Worm (Caenorhabditis elegans) whole organism, young adult: ENCODE data around the gene F40E12.1.

Source experiments
- B0035.1 ChIP-seq: sonication (generic microtip); optimal IDR thresholded peaks from 2 replicates; lab custom pipeline; 2016; ENCODE audit warnings: missing genetic modification characterization, mild to moderate bottlenecking, missing compliant biosample characterization, missing genotype, missing genetic modification reagents
- F33H1.4 ChIP-seq: fragments of 200-800 bp; sonication (Bioruptor generic); IDR thresholded peaks from 2 replicates; pipeline ENCODE4 v1.3.6; 2022; ENCODE audit warnings: missing genetic modification reagents, missing genetic modification characterization, missing compliant biosample characterization
- F39B2.1 ChIP-seq: fragments of 200-800 bp; sonication (Bioruptor generic); IDR thresholded peaks from 2 replicates; pipeline ENCODE4 v1.3.6; 2022; ENCODE audit warnings: missing genetic modification reagents, missing genetic modification characterization, missing compliant biosample characterization
- F52B5.7 ChIP-seq: sonication (generic microtip); optimal IDR thresholded peaks from 2 replicates; lab custom pipeline; 2016; ENCODE audit warnings: mild to moderate bottlenecking, missing genetic modification characterization, missing compliant biosample characterization
- F55B11.4 ChIP-seq: sonication (generic microtip); optimal IDR thresholded peaks from 2 replicates; lab custom pipeline; 2016; ENCODE audit warnings: missing compliant biosample characterization, missing genetic modification characterization, borderline replicate concordance; ENCODE audit not compliant: insufficient read depth
- F57C9.4 ChIP-seq: sonication (generic microtip); optimal IDR thresholded peaks from 2 replicates; lab custom pipeline; 2017; ENCODE audit warnings: mild to moderate bottlenecking, missing genetic modification characterization, missing compliant biosample characterization
- K12H6.12 ChIP-seq: fragments of 200-800 bp; sonication (Bioruptor generic); optimal IDR thresholded peaks from 2 replicates; lab custom pipeline; 2018; ENCODE audit warnings: mild to moderate bottlenecking, missing genetic modification characterization, missing compliant biosample characterization
- T26A5.8 ChIP-seq: sonication (generic microtip); optimal IDR thresholded peaks from 2 replicates; lab custom pipeline; 2016; ENCODE audit warnings: missing genetic modification characterization, missing compliant biosample characterization
- Y53G8AR.9 ChIP-seq: fragments of 200-800 bp; sonication (Bioruptor generic); conservative IDR thresholded peaks from 2 replicates; pipeline ENCODE4 v1.3.6; 2022; ENCODE audit warnings: missing genetic modification reagents, missing genetic modification characterization, missing compliant biosample characterization
- Y56A3A.18 ChIP-seq: fragments of 200-800 bp; sonication (Bioruptor generic); IDR thresholded peaks from 2 replicates; pipeline ENCODE4 v1.3.6; 2022; ENCODE audit warnings: missing genetic modification reagents, missing genetic modification characterization, missing compliant biosample characterization
- Y79H2A.3 ChIP-seq: fragments of 200-800 bp; sonication (Bioruptor generic); conservative IDR thresholded peaks from 2 replicates; pipeline ENCODE4 v1.3.6; 2022; ENCODE audit warnings: missing genetic modification reagents, missing genetic modification characterization, missing compliant biosample characterization
- Y95B8A.8 ChIP-seq: fragments of 200-800 bp; sonication (Bioruptor generic); IDR thresholded peaks from 2 replicates; pipeline ENCODE4 v1.3.6; 2022; ENCODE audit warnings: missing genetic modification reagents, missing genetic modification characterization, missing compliant biosample characterization
- akir-1 ChIP-seq: fragments of 200-800 bp; sonication (Bioruptor generic); optimal IDR thresholded peaks from 2 replicates; lab custom pipeline; 2018; ENCODE audit warnings: mild to moderate bottlenecking, missing genetic modification characterization, moderate library complexity, missing compliant biosample characterization
- ama-1 ChIP-seq, 3 experiments: fragments of 150-350 bp in 1 of 3; sonication (generic microtip) in 2 of 3; optimal IDR thresholded peaks; 2 replicates each; lab custom pipeline; 2014 to 2018; ENCODE audit warnings: missing biosample characterization in 2 of 3, missing genetic modification characterization in 2 of 3, missing genetic modification reagents in 2 of 3
- athp-1 ChIP-seq: sonication (generic microtip); optimal IDR thresholded peaks from 2 replicates; lab custom pipeline; 2017; ENCODE audit warnings: mild to moderate bottlenecking, missing genetic modification characterization, missing compliant biosample characterization
- cebp-1 ChIP-seq, 2 experiments: fragments of 200-800 bp in 1 of 2; sonication (Bioruptor generic) in 1 of 2; sonication (generic microtip) in 1 of 2; IDR thresholded peaks in 1 of 2; optimal IDR thresholded peaks in 1 of 2; 2 replicates each; pipeline versions ENCODE4 v1.3.6 to Lab custom; 2017 to 2022; ENCODE audit warnings: missing compliant biosample characterization in 2 of 2, missing genetic modification characterization in 2 of 2, mild to moderate bottlenecking in 1 of 2, missing genetic modification reagents in 1 of 2, moderate library complexity in 1 of 2
- ceh-58 ChIP-seq: fragments of 200-800 bp; sonication (Bioruptor generic); IDR thresholded peaks from 2 replicates; pipeline ENCODE4 v1.3.6; 2022; ENCODE audit warnings: missing genetic modification characterization, missing compliant biosample characterization
- ceh-91 ChIP-seq: fragments of 200-800 bp; sonication (Bioruptor generic); IDR thresholded peaks from 2 replicates; pipeline ENCODE4 v1.3.6; 2022; ENCODE audit warnings: missing genetic modification reagents, missing genetic modification characterization, missing compliant biosample characterization
- dpl-1 ChIP-seq: fragments of 150-350 bp; optimal IDR thresholded peaks from 2 replicates; lab custom pipeline; 2014; ENCODE audit warnings: missing biosample characterization, missing genetic modification reagents, missing genetic modification characterization
- efl-1 ChIP-seq: fragments of 150-350 bp; optimal IDR thresholded peaks from 2 replicates; lab custom pipeline; 2014; ENCODE audit warnings: missing biosample characterization, missing genetic modification reagents, missing genetic modification characterization
- egl-18 ChIP-seq: fragments of 200-800 bp; sonication (Bioruptor generic); IDR thresholded peaks from 2 replicates; pipeline ENCODE4 v1.3.6; 2022; ENCODE audit warnings: missing genetic modification reagents, missing genetic modification characterization, missing compliant biosample characterization
- hlh-26 ChIP-seq: fragments of 200-800 bp; sonication (Bioruptor generic); conservative IDR thresholded peaks from 2 replicates; pipeline ENCODE4 v1.3.6; 2022; ENCODE audit warnings: missing genetic modification reagents, missing genetic modification characterization, missing compliant biosample characterization
- hmg-1.2 ChIP-seq: fragments of 200-800 bp; sonication (Bioruptor generic); IDR thresholded peaks from 2 replicates; pipeline ENCODE4 v1.3.6; 2022; ENCODE audit warnings: missing genetic modification reagents, missing genetic modification characterization, missing compliant biosample characterization
- hmg-20 ChIP-seq: fragments of 200-800 bp; sonication (Bioruptor generic); IDR thresholded peaks from 2 replicates; pipeline ENCODE4 v1.3.6; 2022; ENCODE audit warnings: missing genetic modification reagents, missing genetic modification characterization, missing compliant biosample characterization
- hrde-1 ChIP-seq: sonication (generic microtip); optimal IDR thresholded peaks from 2 replicates; lab custom pipeline; 2016; ENCODE audit warnings: missing genetic modification characterization, mild to moderate bottlenecking, missing compliant biosample characterization, moderate library complexity, missing genotype, missing genetic modification reagents, borderline replicate concordance
- lin-40 ChIP-seq: sonication (generic microtip); optimal IDR thresholded peaks from 2 replicates; lab custom pipeline; 2016; ENCODE audit warnings: missing genetic modification characterization, mild to moderate bottlenecking, missing compliant biosample characterization, missing genotype, missing genetic modification reagents
- madf-6 ChIP-seq: fragments of 200-800 bp; sonication (Bioruptor generic); IDR thresholded peaks from 2 replicates; pipeline ENCODE4 v1.3.6; 2022; ENCODE audit warnings: missing genetic modification reagents, missing genetic modification characterization, missing compliant biosample characterization
- madf-8 ChIP-seq: fragments of 200-800 bp; sonication (Bioruptor generic); conservative IDR thresholded peaks from 2 replicates; pipeline ENCODE4 v1.3.6; 2022; ENCODE audit warnings: missing genetic modification reagents, missing genetic modification characterization, missing compliant biosample characterization
- mes-4 ChIP-seq: sonication (generic microtip); optimal IDR thresholded peaks from 2 replicates; lab custom pipeline; 2016; ENCODE audit warnings: missing genotype, missing genetic modification characterization, missing compliant biosample characterization
- mxl-1 ChIP-seq: sonication (generic microtip); optimal IDR thresholded peaks from 2 replicates; lab custom pipeline; 2016; ENCODE audit warnings: missing genetic modification characterization, missing compliant biosample characterization
- nfya-1 ChIP-seq: sonication (generic microtip); optimal IDR thresholded peaks from 2 replicates; lab custom pipeline; 2017; ENCODE audit warnings: antibody characterized with exemption, missing compliant biosample characterization, missing genetic modification characterization, borderline replicate concordance; ENCODE audit not compliant: insufficient read depth
- nhr-90 ChIP-seq: sonication (generic microtip); optimal IDR thresholded peaks from 2 replicates; lab custom pipeline; 2016; ENCODE audit warnings: missing genotype, mild to moderate bottlenecking, missing genetic modification characterization, missing compliant biosample characterization
- pha-4 ChIP-seq: fragments of 150-350 bp; sonication (generic microtip); optimal IDR thresholded peaks from 2 replicates; lab custom pipeline; 2014; ENCODE audit warnings: missing biosample characterization, missing genetic modification reagents, missing genetic modification characterization
- repo-1 ChIP-seq: sonication (generic microtip); optimal IDR thresholded peaks from 2 replicates; lab custom pipeline; 2017; ENCODE audit warnings: mild to moderate bottlenecking, missing genetic modification characterization, missing compliant biosample characterization
- rpc-1 ChIP-seq, 2 experiments: fragments of 150-350 bp in 1 of 2; sonication (generic microtip) in 1 of 2; optimal IDR thresholded peaks; 2 replicates each; lab custom pipeline; 2014 to 2018; ENCODE audit warnings: missing biosample characterization in 1 of 2, missing genetic modification characterization in 1 of 2, missing genetic modification reagents in 1 of 2, missing genotype in 1 of 2
- snpc-1.1 ChIP-seq: sonication (generic microtip); optimal IDR thresholded peaks from 2 replicates; lab custom pipeline; 2017; ENCODE audit warnings: missing genetic modification characterization, mild to moderate bottlenecking, missing compliant biosample characterization, antibody characterized with exemption, moderate library complexity, missing genotype, missing genetic modification reagents; ENCODE audit not compliant: insufficient read depth
- somi-1 ChIP-seq: fragments of 200-800 bp; sonication (Bioruptor generic); optimal IDR thresholded peaks from 2 replicates; lab custom pipeline; 2018; ENCODE audit warnings: mild to moderate bottlenecking, missing genetic modification characterization, missing compliant biosample characterization
- unc-62 ChIP-seq: fragments of 150-350 bp; optimal IDR thresholded peaks from 2 replicates; lab custom pipeline; 2014; ENCODE audit warnings: missing biosample characterization, missing genetic modification reagents, missing genetic modification characterization
- zim-3 ChIP-seq: sonication (generic microtip); optimal IDR thresholded peaks from 2 replicates; lab custom pipeline; 2017; ENCODE audit warnings: mild to moderate bottlenecking, missing genetic modification characterization, moderate library complexity, missing compliant biosample characterization
- ztf-22 ChIP-seq: fragments of 200-800 bp; sonication (Bioruptor generic); optimal IDR thresholded peaks from 2 replicates; lab custom pipeline; 2018; ENCODE audit warnings: mild to moderate bottlenecking, missing genetic modification characterization, moderate library complexity, missing compliant biosample characterization

F40E12.1 gene

DNA sequence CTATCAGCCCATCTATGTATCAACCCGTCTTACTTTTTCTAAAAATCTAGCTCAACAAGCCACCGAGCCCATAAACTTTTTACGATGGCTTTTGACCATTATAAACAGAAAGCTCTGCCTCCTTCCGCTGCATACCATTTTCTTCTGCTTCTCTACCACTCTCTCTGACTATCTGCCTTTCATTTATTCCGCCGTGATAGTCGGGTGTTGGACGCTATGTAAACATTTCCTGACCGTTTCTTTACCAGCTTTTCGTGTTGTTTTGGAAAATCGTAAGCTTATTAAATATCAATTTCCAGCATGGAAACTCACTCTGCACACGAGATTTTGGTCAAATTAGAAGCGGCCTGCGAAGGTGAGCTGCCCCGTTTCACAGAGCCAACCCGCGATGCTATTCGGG lies at the start of gene F40E12.1:
Gene F40E12.1 (plus strand): TSS at position 301 of the 400 bp plus-strand sequence.
- TF ChIP-seq ceh-58 (GFP tag; lab: Robert Waterston, UW) (no peak), hmg-1.2 (no peak), nfya-1 (no peak), repo-1 (tag; lab: Kevin White, UChicago) (no peak)

DNA sequence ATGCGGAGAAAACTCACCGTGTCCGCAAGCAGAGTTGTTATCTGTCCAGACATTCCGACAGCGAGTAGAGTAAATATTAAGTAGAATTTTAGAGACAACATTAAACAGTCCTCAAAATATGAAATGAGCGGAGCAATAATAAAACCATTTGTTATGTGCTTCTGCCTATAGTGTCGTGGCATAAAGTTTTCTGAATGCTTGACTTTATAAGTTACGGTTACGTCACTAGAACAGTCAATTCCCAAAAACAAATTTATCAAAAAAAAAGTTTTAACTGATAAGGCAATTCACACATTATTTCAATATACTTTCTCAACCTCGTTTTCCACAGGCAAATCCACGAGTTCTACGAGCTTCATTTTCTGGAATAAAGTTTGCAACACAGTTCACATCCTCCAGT lies 48.5 kb upstream of the F40E12.1 start, which contains the start of gene clec-127:
Gene clec-127 (minus strand): TSS at position 101 of the 400 bp plus-strand sequence.
- no peak for TF ChIP-seq hrde-1 (tag; lab: Kevin White, UChicago)
- no peak for TF ChIP-seq Y56A3A.18 (GFP tag; lab: Robert Waterston, UW)
- no peak for TF ChIP-seq cebp-1 (GFP tag; IDR thresholded peaks at IDR 0.05; lab: Robert Waterston, UW)
- no peak for TF ChIP-seq cebp-1 (tag; optimal IDR thresholded peaks at IDR 0.05; lab: Kevin White, UChicago)
- no peak for TF ChIP-seq F33H1.4 (GFP tag; lab: Robert Waterston, UW)
- no peak for TF ChIP-seq F39B2.1 (GFP tag; lab: Robert Waterston, UW)
- TF ChIP-seq akir-1 (GFP tag; lab: Kevin White, UChicago), result no peak
- no peak for TF ChIP-seq F52B5.7
- no peak for TF ChIP-seq Y95B8A.8 (GFP tag; lab: Robert Waterston, UW)
- no peak for TF ChIP-seq ceh-91 (GFP tag; lab: Robert Waterston, UW)
- no peak for TF ChIP-seq snpc-1.1 (tag; lab: Kevin White, UChicago)
- TF ChIP-seq repo-1 (tag; lab: Kevin White, UChicago), result no peak
- TF ChIP-seq madf-6 (GFP tag; lab: Robert Waterston, UW), result no peak
- TF ChIP-seq somi-1, result no peak
- TF ChIP-seq F55B11.4 (tag; lab: Kevin White, UChicago), result no peak
- TF ChIP-seq egl-18 (GFP tag; lab: Robert Waterston, UW), result no peak

DNA sequence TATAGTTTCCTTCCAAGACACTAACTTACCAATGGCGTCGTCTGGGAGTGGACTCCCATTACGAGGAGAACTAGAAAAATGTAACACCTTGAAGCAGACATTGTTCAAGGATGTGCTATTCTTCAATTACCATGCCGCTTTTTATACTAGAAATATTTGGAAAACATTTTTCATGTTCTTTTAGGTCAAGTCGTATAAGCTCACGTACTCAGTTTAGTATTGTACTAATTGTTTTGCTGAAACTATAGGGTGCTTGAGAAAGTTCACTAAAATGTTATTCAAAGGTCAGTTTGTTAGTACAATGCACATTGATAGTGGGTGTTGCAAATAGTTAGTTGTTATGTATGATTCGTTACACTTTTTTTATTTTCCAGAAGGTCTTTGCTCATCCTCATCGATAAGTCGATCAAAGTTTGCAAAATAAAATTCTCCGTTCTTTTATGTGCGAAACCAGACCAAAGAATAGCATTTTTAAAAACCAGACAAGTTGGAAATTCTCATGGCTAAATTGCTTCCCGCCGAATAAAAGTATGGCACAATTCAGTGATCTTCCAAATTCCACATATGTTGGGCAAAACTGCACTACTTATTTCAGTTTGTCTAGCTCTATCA lies 46.6 kb upstream of the F40E12.1 start, which contains the start of the genes clec-128 and clec-129:
Gene clec-128 (minus strand): TSS at position 101 of the 612 bp plus-strand sequence.
Gene clec-129 (plus strand): TSS at position 562 of the 612 bp plus-strand sequence.
- TF ChIP-seq Y79H2A.3 (GFP tag; lab: Robert Waterston, UW), result no peak
- no peak for TF ChIP-seq egl-18 (GFP tag; lab: Robert Waterston, UW)
- no peak for TF ChIP-seq hmg-20 (GFP tag; lab: Robert Waterston, UW)
- no peak for TF ChIP-seq repo-1 (tag; lab: Kevin White, UChicago)
- TF ChIP-seq madf-8 (GFP tag; lab: Robert Waterston, UW), result no peak
- TF ChIP-seq dpl-1 (GFP tag; lab: Kevin White, UChicago), result no peak
- no peak for TF ChIP-seq T26A5.8 (tag; lab: Kevin White, UChicago)
- TF ChIP-seq B0035.1 (tag; lab: Kevin White, UChicago), result no peak
- no peak for TF ChIP-seq Y56A3A.18 (GFP tag; lab: Robert Waterston, UW)
- TF ChIP-seq ama-1 (optimal IDR thresholded peaks at IDR 0.05; lab: Kevin White, UChicago), result no peak
- TF ChIP-seq ama-1 (GFP tag; optimal IDR thresholded peaks at IDR 0.05; lab: Kevin White, UChicago), result no peak
- TF ChIP-seq rpc-1 (optimal IDR thresholded peaks at IDR 0.05; lab: Kevin White, UChicago), result no peak
- no peak for TF ChIP-seq rpc-1 (tag; optimal IDR thresholded peaks at IDR 0.05; lab: Kevin White, UChicago)
- no peak for TF ChIP-seq Y53G8AR.9 (GFP tag; lab: Robert Waterston, UW)
- no peak for TF ChIP-seq ztf-22 (GFP tag; lab: Kevin White, UChicago)
- no peak for TF ChIP-seq unc-62

DNA sequence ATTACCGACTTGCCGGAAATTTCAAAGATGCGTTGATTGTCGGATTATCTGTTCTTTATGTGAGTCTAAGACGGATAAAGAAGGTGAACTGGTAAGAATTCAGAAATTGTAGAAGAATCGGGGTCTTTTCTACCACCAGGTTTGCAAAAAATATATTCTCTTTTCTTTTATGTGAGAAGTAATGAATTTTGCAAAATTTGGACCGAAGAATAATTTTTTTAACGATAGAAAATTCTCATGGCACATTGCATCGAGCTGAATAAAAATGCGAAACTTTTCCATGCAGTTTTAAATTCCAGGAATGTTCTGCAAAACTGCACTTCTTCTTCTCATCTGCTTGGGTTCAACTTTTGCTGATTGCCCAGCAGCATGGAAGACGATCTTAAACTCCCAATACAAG lies 44.4 kb upstream of the F40E12.1 start, which contains the start of gene clec-130:
Gene clec-130 (plus strand): TSS at position 301 of the 400 bp plus-strand sequence.
- TF ChIP-seq F55B11.4 (tag; lab: Kevin White, UChicago) (no peak), mes-4 (no peak), Y95B8A.8 (GFP tag; lab: Robert Waterston, UW) (no peak), efl-1 (GFP tag; lab: Kevin White, UChicago) (no peak), F57C9.4 (tag; lab: Kevin White, UChicago) (no peak), athp-1 (tag; lab: Kevin White, UChicago) (no peak), K12H6.12 (no peak), hlh-26 (GFP tag; lab: Robert Waterston, UW) (no peak), nhr-90 (tag; lab: Kevin White, UChicago) (no peak), lin-40 (no peak), mxl-1 (no peak), zim-3 (no peak), hrde-1 (tag; lab: Kevin White, UChicago) (no peak), pha-4 (no peak)
